Fruit fly (Drosophila melanogaster) whole organism, pupa: ENCODE results near the gene Cpr76Bd.

Source experiments
- CG10348 ChIP-seq: fragments of 200-800 bp; sonication (Bioruptor generic); IDR thresholded peaks from 2 replicates; pipeline ENCODE4 v1.3.6; 2022; ENCODE audit warnings: missing biosample characterization, missing genetic modification characterization
- CG12605 ChIP-seq: fragments of 200-800 bp; sonication (Bioruptor generic); IDR thresholded peaks from 2 replicates; pipeline ENCODE4 v1.3.6; 2022; ENCODE audit warnings: missing biosample characterization, missing genetic modification characterization
- CG13204 ChIP-seq: fragments of 200-800 bp; sonication (Bioruptor generic); optimal IDR thresholded peaks from 2 replicates; lab custom pipeline; 2018; ENCODE audit warnings: missing biosample characterization, mild to moderate bottlenecking, missing genetic modification characterization, moderate library complexity
- CG14655 ChIP-seq: fragments of 200-800 bp; sonication (Bioruptor generic); optimal IDR thresholded peaks from 3 replicates; lab custom pipeline; 2017; ENCODE audit warnings: mild to moderate bottlenecking, missing biosample characterization, missing genetic modification reagents, missing genetic modification characterization
- CG15710 ChIP-seq: fragments of 200-800 bp; sonication (Bioruptor generic); optimal IDR thresholded peaks from 2 replicates; lab custom pipeline; 2018; ENCODE audit warnings: missing biosample characterization, mild to moderate bottlenecking, missing genetic modification characterization, moderate library complexity
- CG17806 ChIP-seq: fragments of 200-800 bp; sonication (Bioruptor generic); optimal IDR thresholded peaks from 2 replicates; lab custom pipeline; 2018; ENCODE audit warnings: missing biosample characterization, mild to moderate bottlenecking, missing genetic modification characterization, moderate library complexity
- CG32121 ChIP-seq: fragments of 200-800 bp; sonication (Bioruptor generic); IDR thresholded peaks from 2 replicates; pipeline ENCODE4 v1.3.6; 2022; ENCODE audit warnings: missing biosample characterization, missing genetic modification characterization
- CG34367 ChIP-seq: fragments of 200-800 bp; sonication (Bioruptor generic); optimal IDR thresholded peaks from 2 replicates; lab custom pipeline; 2018; ENCODE audit warnings: missing biosample characterization, mild to moderate bottlenecking, missing genetic modification characterization
- CG4496 ChIP-seq: fragments of 200-800 bp; sonication (Bioruptor generic); IDR thresholded peaks from 3 replicates; pipeline ENCODE4 v1.3.6; 2022; ENCODE audit warnings: missing biosample characterization, missing genetic modification characterization
- CG8159 ChIP-seq: fragments of 200-800 bp; sonication (Bioruptor generic); optimal IDR thresholded peaks from 3 replicates; lab custom pipeline; 2018; ENCODE audit warnings: missing biosample characterization, mild to moderate bottlenecking, missing genetic modification characterization, moderate library complexity
- CG8301 ChIP-seq: fragments of 200-800 bp; sonication (Bioruptor generic); optimal IDR thresholded peaks from 2 replicates; lab custom pipeline; 2018; ENCODE audit warnings: missing biosample characterization, mild to moderate bottlenecking, missing genetic modification characterization
- CG9948 ChIP-seq: fragments of 200-800 bp; sonication (Bioruptor generic); optimal IDR thresholded peaks from 2 replicates; lab custom pipeline; 2018; ENCODE audit warnings: missing biosample characterization, mild to moderate bottlenecking, missing genetic modification characterization, moderate library complexity
- D1 ChIP-seq: fragments of 200-800 bp; sonication (Bioruptor generic); optimal IDR thresholded peaks from 2 replicates; lab custom pipeline; 2018; ENCODE audit warnings: missing biosample characterization, mild to moderate bottlenecking, missing genetic modification characterization, moderate library complexity
- EcR ChIP-seq: fragments of 200-800 bp; sonication (Bioruptor generic); optimal IDR thresholded peaks from 3 replicates; lab custom pipeline; 2019; ENCODE audit warnings: missing biosample characterization, missing genetic modification characterization, mild to moderate bottlenecking, moderate library complexity, missing genetic modification reagents
- Ets98B ChIP-seq: fragments of 200-800 bp; sonication (Bioruptor generic); IDR thresholded peaks from 2 replicates; pipeline ENCODE4 v1.3.6; 2022; ENCODE audit warnings: missing biosample characterization, missing genetic modification characterization
- Pif1A ChIP-seq: fragments of 200-800 bp; sonication (Bioruptor generic); optimal IDR thresholded peaks from 3 replicates; lab custom pipeline; 2016; ENCODE audit warnings: missing biosample characterization, missing genetic modification characterization
- Pif1B ChIP-seq: fragments of 200-800 bp; sonication (Bioruptor generic); optimal IDR thresholded peaks from 3 replicates; lab custom pipeline; 2016; ENCODE audit warnings: missing biosample characterization, missing genetic modification characterization
- Snoo ChIP-seq: fragments of 200-800 bp; sonication (Bioruptor generic); optimal IDR thresholded peaks from 3 replicates; lab custom pipeline; 2017; ENCODE audit warnings: missing biosample characterization, mild to moderate bottlenecking, missing genetic modification characterization, inconsistent platforms
- fd96Ca ChIP-seq: fragments of 200-800 bp; sonication (Bioruptor generic); IDR thresholded peaks from 3 replicates; pipeline ENCODE4 v1.3.6; 2022; ENCODE audit warnings: missing biosample characterization, missing genetic modification characterization
- gl ChIP-seq: fragments of 200-800 bp; sonication (Bioruptor generic); optimal IDR thresholded peaks from 2 replicates; lab custom pipeline; 2018; ENCODE audit warnings: missing biosample characterization, mild to moderate bottlenecking, missing genetic modification characterization
- rn ChIP-seq: fragments of 200-800 bp; sonication (Bioruptor generic); IDR thresholded peaks from 2 replicates; pipeline ENCODE4 v1.3.6; 2022; ENCODE audit warnings: missing biosample characterization, missing genetic modification characterization

The Cpr76Bd gene

dm6 chr3L:19516547-19516946 is 16.0 kb upstream of the Cpr76Bd start:
- TF ChIP-seq Pif1A (peak; percentile 37), rn (GFP tag; lab: Robert Waterston, UW) (peak; percentile 60), fd96Ca (GFP tag; lab: Robert Waterston, UW) (no peak), Snoo (no peak), CG17806 (no peak), CG32121 (GFP tag; lab: Robert Waterston, UW) (peak; percentile 32; the same call in 1 of the 2 replicates), CG8159 (no peak), EcR (GFP tag; lab: Kevin White, UChicago) (no peak), CG15710 (tag; lab: Kevin White, UChicago) (no peak), Ets98B (GFP tag; lab: Robert Waterston, UW) (peak; percentile 47; the same call in 1 of the 2 replicates), Pif1B (GFP tag; lab: Kevin White, UChicago) (no peak), gl (no peak), CG12605 (GFP tag; lab: Robert Waterston, UW) (no peak), CG10348 (GFP tag; lab: Robert Waterston, UW) (no peak), CG34367 (tag; lab: Kevin White, UChicago) (peak; percentile 28), CG9948 (tag; lab: Kevin White, UChicago) (no peak), D1 (peak; percentile 59), CG14655 (peak; percentile 3), CG4496 (GFP tag; lab: Robert Waterston, UW) (peak; percentile 85), CG8301 (no peak), CG13204 (no peak)

- TF ChIP-seq CG32121 (GFP tag; lab: Robert Waterston, UW) (no peak), CG34367 (tag; lab: Kevin White, UChicago) (no peak), CG14655 (no peak), CG10348 (GFP tag; lab: Robert Waterston, UW) (no peak), CG15710 (tag; lab: Kevin White, UChicago) (no peak)
Measured at dm6 chr3L:19518232-19518631, 14.3 kb upstream of the Cpr76Bd start, which contains the start of gene Cpr76Ba. Cpr76Ba (minus strand) TSS chr3L:19518332.

- TF ChIP-seq CG32121 (GFP tag; lab: Robert Waterston, UW) (no peak), CG12605 (GFP tag; lab: Robert Waterston, UW) (no peak)
Measured at dm6 chr3L:19519349-19519748, 13.2 kb upstream of the Cpr76Bd start, which contains the start of gene Cpr76Bb. Cpr76Bb (plus strand) TSS chr3L:19519649.

DNA sequence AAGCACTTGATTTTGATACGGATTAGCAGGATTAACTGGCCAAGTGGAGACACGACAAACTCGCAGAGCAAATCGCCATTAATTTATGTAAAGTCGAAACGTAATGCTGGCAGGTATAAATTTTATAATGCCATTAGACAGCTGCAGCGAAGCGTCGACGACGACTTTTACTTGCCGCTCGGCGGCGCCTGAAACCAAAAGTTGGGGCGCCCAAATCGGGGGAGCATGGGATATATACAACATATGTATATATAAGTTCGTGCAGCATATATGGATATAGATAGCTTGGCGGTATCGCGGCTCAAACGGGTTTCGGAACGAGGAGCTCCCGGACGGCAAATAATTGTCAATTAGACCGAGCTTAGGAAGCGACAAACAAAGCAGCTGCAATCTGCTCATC is 11.9 kb upstream of the Cpr76Bd start, which contains the start of gene Cpr76Bc:
Gene Cpr76Bc, plus strand, starts transcription at position 301 of the 400 bp plus-strand sequence.
- TF ChIP-seq CG13204, result no peak
- no peak for TF ChIP-seq fd96Ca (GFP tag; lab: Robert Waterston, UW)
- TF ChIP-seq CG34367 (tag; lab: Kevin White, UChicago), result no peak
- no peak for TF ChIP-seq CG8301
- no peak for TF ChIP-seq CG12605 (GFP tag; lab: Robert Waterston, UW)
- TF ChIP-seq CG17806, result no peak
- TF ChIP-seq CG32121 (GFP tag; lab: Robert Waterston, UW), result no peak
- no peak for TF ChIP-seq gl
- TF ChIP-seq Snoo, result no peak
- TF ChIP-seq CG14655, result no peak
- no peak for TF ChIP-seq D1
- TF ChIP-seq CG10348 (GFP tag; lab: Robert Waterston, UW), result no peak
- no peak for TF ChIP-seq rn (GFP tag; lab: Robert Waterston, UW)
- no peak for TF ChIP-seq CG4496 (GFP tag; lab: Robert Waterston, UW)
- no peak for TF ChIP-seq Ets98B (GFP tag; lab: Robert Waterston, UW)
- TF ChIP-seq EcR (GFP tag; lab: Kevin White, UChicago), result no peak
- no peak for TF ChIP-seq Pif1B (GFP tag; lab: Kevin White, UChicago)

- no peak for TF ChIP-seq CG12605 (GFP tag; lab: Robert Waterston, UW)
- no peak for TF ChIP-seq D1
Measured at dm6 chr3L:19521093-19521492, 11.4 kb upstream of the Cpr76Bd start.

dm6 chr3L:19524690-19525089 is 7.9 kb upstream of the Cpr76Bd start:
- no peak for TF ChIP-seq CG14655
- no peak for TF ChIP-seq D1
- TF ChIP-seq CG8301, result no peak
- no peak for TF ChIP-seq CG8159
- TF ChIP-seq fd96Ca (GFP tag; lab: Robert Waterston, UW), result peak; percentile 23; the same call in 1 of the 3 replicates
- no peak for TF ChIP-seq EcR (GFP tag; lab: Kevin White, UChicago)
- no peak for TF ChIP-seq CG15710 (tag; lab: Kevin White, UChicago)
- no peak for TF ChIP-seq CG12605 (GFP tag; lab: Robert Waterston, UW)
- no peak for TF ChIP-seq Pif1B (GFP tag; lab: Kevin White, UChicago)
- TF ChIP-seq rn (GFP tag; lab: Robert Waterston, UW), result no peak; the same call in 1 of the 2 replicates
- TF ChIP-seq CG34367 (tag; lab: Kevin White, UChicago), result no peak
- peak; percentile 61 for TF ChIP-seq CG32121 (GFP tag; lab: Robert Waterston, UW)
- TF ChIP-seq CG4496 (GFP tag; lab: Robert Waterston, UW), result no peak
- no peak for TF ChIP-seq CG17806
- TF ChIP-seq CG9948 (tag; lab: Kevin White, UChicago), result no peak
- TF ChIP-seq Pif1A, result no peak
- TF ChIP-seq gl, result no peak
- no peak for TF ChIP-seq CG13204
- TF ChIP-seq CG10348 (GFP tag; lab: Robert Waterston, UW), result 0 out of 2 replicates have a peak, but pooled peaks have one; percentile 7
- TF ChIP-seq Snoo, result no peak
- no peak for TF ChIP-seq Ets98B (GFP tag; lab: Robert Waterston, UW)

DNA sequence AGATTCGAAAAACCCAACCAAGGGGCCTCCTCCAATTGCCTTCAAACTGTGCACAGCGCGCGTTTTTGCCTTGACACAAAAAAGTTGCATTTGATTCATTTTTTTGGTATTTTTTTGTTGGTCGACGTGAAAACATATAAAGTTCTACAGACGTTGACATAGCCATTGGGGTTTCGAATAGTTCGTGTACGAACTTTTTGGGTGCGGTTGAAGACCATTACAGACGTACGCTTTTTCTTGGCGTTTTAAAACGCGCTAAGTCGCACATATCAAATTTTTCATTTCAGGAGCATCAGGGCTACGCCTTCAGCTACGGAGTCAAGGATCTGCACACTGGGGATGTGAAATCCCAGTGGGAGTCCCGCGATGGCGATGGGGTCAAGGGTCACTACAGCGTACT is 6.8 kb upstream of the Cpr76Bd start:
- TF ChIP-seq CG9948 (tag; lab: Kevin White, UChicago) (no peak), CG34367 (tag; lab: Kevin White, UChicago) (no peak), CG14655 (no peak), CG8159 (no peak), rn (GFP tag; lab: Robert Waterston, UW) (no peak), Snoo (no peak), CG13204 (no peak), fd96Ca (GFP tag; lab: Robert Waterston, UW) (no peak), Ets98B (GFP tag; lab: Robert Waterston, UW) (no peak), CG8301 (no peak), Pif1A (no peak), CG17806 (no peak)
